Worm (Caenorhabditis elegans): ENCODE data around the gene nova-1.

DNA sequence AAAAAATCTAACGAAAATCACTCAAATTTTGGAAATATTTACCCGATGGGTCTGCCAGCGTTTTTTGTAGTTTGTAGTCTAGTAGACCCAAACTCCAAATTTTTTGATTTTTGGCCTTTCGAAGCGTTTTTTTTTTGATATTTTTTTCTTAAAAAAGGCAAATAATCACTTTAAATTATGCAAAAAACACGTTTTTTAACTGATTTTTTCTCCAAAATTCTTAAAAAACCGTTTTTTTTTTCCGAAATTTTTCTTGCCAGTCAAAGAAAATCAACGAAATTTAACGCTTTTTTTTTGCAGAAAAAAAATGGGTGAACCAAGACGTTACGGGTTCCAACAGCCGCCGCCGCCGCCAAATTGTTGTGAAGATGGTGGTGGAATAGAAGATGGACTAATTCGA, 26.2 kb upstream of the nova-1 start, which contains the start of gene Y37H2A.1:
- TF ChIP-seq lin-13 (tag; optimal IDR thresholded peaks at IDR 0.05) (no peak), unc-62 (GFP tag; optimal IDR thresholded peaks at IDR 0.05) (no peak), unc-120 (tag; optimal IDR thresholded peaks at IDR 0.05; ENCODE audit: poor library complexity, severe bottlenecking) (no peak), blmp-1 (tag; optimal IDR thresholded peaks at IDR 0.05) (no peak), zip-8 (tag; optimal IDR thresholded peaks at IDR 0.05) (no peak)

Data from whole organism, mixed stage, embryonic.